Worm (Caenorhabditis elegans) whole organism, late embryonic: ENCODE results near the gene F28H7.8.

Source experiments
- C38D4.7 ChIP-seq: fragments of 200-800 bp; sonication (Bioruptor generic); optimal IDR thresholded peaks from 2 replicates; lab custom pipeline; 2018; ENCODE audit warnings: mild to moderate bottlenecking, missing genetic modification characterization, moderate library complexity, missing compliant biosample characterization
- F13H6.1 ChIP-seq: sonication (generic microtip); optimal IDR thresholded peaks from 2 replicates; lab custom pipeline; 2016; ENCODE audit warnings: missing genetic modification characterization, missing compliant biosample characterization
- K09A11.1 ChIP-seq: sonication (generic microtip); optimal IDR thresholded peaks from 2 replicates; lab custom pipeline; 2017; ENCODE audit warnings: antibody characterized with exemption, mild to moderate bottlenecking, missing genetic modification characterization, missing compliant biosample characterization; ENCODE audit not compliant: insufficient read depth
- T23F11.4 ChIP-seq: fragments of 200-800 bp; sonication (Bioruptor generic); optimal IDR thresholded peaks from 2 replicates; lab custom pipeline; 2018; ENCODE audit warnings: mild to moderate bottlenecking, missing genetic modification characterization, missing compliant biosample characterization
- Y22D7AL.16 ChIP-seq: sonication (generic microtip); optimal IDR thresholded peaks from 2 replicates; lab custom pipeline; 2016; ENCODE audit warnings: missing genetic modification characterization, missing compliant biosample characterization
- ahr-1 ChIP-seq: sonication (generic microtip); optimal IDR thresholded peaks from 2 replicates; lab custom pipeline; 2016; ENCODE audit warnings: missing genetic modification characterization, missing compliant biosample characterization
- ama-1 ChIP-seq: fragments of 150-350 bp; optimal IDR thresholded peaks from 2 replicates; lab custom pipeline; 2014
- ceh-14 ChIP-seq: sonication (generic microtip); optimal IDR thresholded peaks from 2 replicates; lab custom pipeline; 2016; ENCODE audit warnings: missing genotype, missing genetic modification characterization, missing compliant biosample characterization
- ceh-19 ChIP-seq: fragments of 200-800 bp; sonication (Bioruptor generic); optimal IDR thresholded peaks from 2 replicates; lab custom pipeline; 2018; ENCODE audit warnings: mild to moderate bottlenecking, missing genetic modification characterization, missing compliant biosample characterization
- ceh-22 ChIP-seq: sonication (generic microtip); optimal IDR thresholded peaks from 2 replicates; lab custom pipeline; 2017; ENCODE audit warnings: missing biosample characterization, missing genetic modification characterization
- ceh-24 ChIP-seq: sonication (generic microtip); optimal IDR thresholded peaks from 2 replicates; lab custom pipeline; 2016; ENCODE audit warnings: mild to moderate bottlenecking, missing genetic modification characterization, missing compliant biosample characterization
- ceh-30 ChIP-seq: fragments of 150-350 bp; optimal IDR thresholded peaks from 2 replicates; lab custom pipeline; 2014; ENCODE audit warnings: missing biosample characterization, missing genetic modification characterization
- ceh-31 ChIP-seq: sonication (generic microtip); optimal IDR thresholded peaks from 2 replicates; lab custom pipeline; 2016; ENCODE audit warnings: missing genetic modification characterization, missing compliant biosample characterization
- ceh-34 ChIP-seq: sonication (generic microtip); optimal IDR thresholded peaks from 2 replicates; lab custom pipeline; 2016; ENCODE audit warnings: mild to moderate bottlenecking, missing genetic modification characterization, missing compliant biosample characterization
- ceh-45 ChIP-seq: fragments of 200-800 bp; sonication (Bioruptor generic); IDR thresholded peaks from 2 replicates; pipeline ENCODE4 v1.3.6; 2022; ENCODE audit warnings: missing genetic modification reagents, missing genetic modification characterization, missing compliant biosample characterization
- ceh-9 ChIP-seq: sonication (generic microtip); optimal IDR thresholded peaks from 2 replicates; lab custom pipeline; 2016; ENCODE audit warnings: mild to moderate bottlenecking, missing genetic modification characterization, inconsistent platforms, missing compliant biosample characterization
- dve-1 ChIP-seq: sonication (generic microtip); optimal IDR thresholded peaks from 2 replicates; lab custom pipeline; 2017; ENCODE audit warnings: antibody characterized with exemption, mild to moderate bottlenecking, missing genetic modification characterization, missing compliant biosample characterization
- ets-4 ChIP-seq: sonication (generic microtip); optimal IDR thresholded peaks from 2 replicates; lab custom pipeline; 2016; ENCODE audit warnings: missing genetic modification characterization, missing compliant biosample characterization
- fax-1 ChIP-seq: sonication (generic microtip); optimal IDR thresholded peaks from 2 replicates; lab custom pipeline; 2016; ENCODE audit warnings: missing genotype, missing genetic modification characterization, missing compliant biosample characterization
- fkh-10 ChIP-seq: fragments of 150-350 bp; optimal IDR thresholded peaks from 2 replicates; lab custom pipeline; 2014; ENCODE audit warnings: missing biosample characterization, missing genetic modification reagents, missing genetic modification characterization
- fkh-6 ChIP-seq: sonication (generic microtip); optimal IDR thresholded peaks from 2 replicates; lab custom pipeline; 2016; ENCODE audit warnings: missing genetic modification characterization, missing compliant biosample characterization
- gmeb-2 ChIP-seq: sonication (generic microtip); optimal IDR thresholded peaks from 2 replicates; lab custom pipeline; 2016; ENCODE audit warnings: missing genetic modification characterization, inconsistent platforms, missing compliant biosample characterization
- hlh-13 ChIP-seq: fragments of 200-800 bp; sonication (Bioruptor generic); optimal IDR thresholded peaks from 2 replicates; lab custom pipeline; 2018; ENCODE audit warnings: mild to moderate bottlenecking, missing genetic modification characterization, missing compliant biosample characterization
- hlh-30 ChIP-seq: sonication (generic microtip); optimal IDR thresholded peaks from 2 replicates; lab custom pipeline; 2017; ENCODE audit warnings: antibody characterized with exemption, missing genetic modification characterization, missing compliant biosample characterization; ENCODE audit not compliant: insufficient read depth
- hlh-6 ChIP-seq: sonication (generic microtip); optimal IDR thresholded peaks from 2 replicates; lab custom pipeline; 2016; ENCODE audit warnings: missing genotype, missing genetic modification characterization, missing compliant biosample characterization
- hlh-8 ChIP-seq: sonication (generic microtip); optimal IDR thresholded peaks from 2 replicates; lab custom pipeline; 2016; ENCODE audit warnings: missing genotype, missing genetic modification characterization, missing compliant biosample characterization
- madf-2 ChIP-seq: sonication (generic microtip); optimal IDR thresholded peaks from 2 replicates; lab custom pipeline; 2017; ENCODE audit warnings: missing genetic modification characterization, missing compliant biosample characterization
- nfya-1 ChIP-seq: sonication (generic microtip); optimal IDR thresholded peaks from 2 replicates; lab custom pipeline; 2017; ENCODE audit warnings: missing genetic modification characterization, mild to moderate bottlenecking, missing compliant biosample characterization, antibody characterized with exemption, moderate library complexity
- nhr-232 ChIP-seq: sonication (generic microtip); optimal IDR thresholded peaks from 2 replicates; lab custom pipeline; 2016; ENCODE audit warnings: missing genetic modification characterization, missing compliant biosample characterization
- npax-4 ChIP-seq: sonication (generic microtip); optimal IDR thresholded peaks from 2 replicates; lab custom pipeline; 2016; ENCODE audit warnings: missing genetic modification characterization, missing compliant biosample characterization
- pag-3 ChIP-seq: sonication (generic microtip); optimal IDR thresholded peaks from 2 replicates; lab custom pipeline; 2016; ENCODE audit warnings: missing compliant biosample characterization, missing genetic modification characterization, borderline replicate concordance
- pha-2 ChIP-seq: sonication (generic microtip); optimal IDR thresholded peaks from 2 replicates; lab custom pipeline; 2017; ENCODE audit warnings: mild to moderate bottlenecking, missing genetic modification characterization, missing compliant biosample characterization
- pros-1 ChIP-seq: fragments of 150-350 bp; optimal IDR thresholded peaks from 2 replicates; lab custom pipeline; 2014; ENCODE audit warnings: missing biosample characterization, missing genetic modification reagents, missing genetic modification characterization
- ref-2 ChIP-seq: sonication (generic microtip); optimal IDR thresholded peaks from 2 replicates; lab custom pipeline; 2016; ENCODE audit warnings: missing genetic modification characterization, missing compliant biosample characterization
- sdc-2 ChIP-seq: sonication (generic microtip); optimal IDR thresholded peaks from 2 replicates; lab custom pipeline; 2016; ENCODE audit warnings: missing genotype, missing genetic modification characterization, missing compliant biosample characterization
- sox-2 ChIP-seq: fragments of 200-800 bp; sonication (Bioruptor generic); IDR thresholded peaks from 2 replicates; pipeline ENCODE4 v1.3.6; 2022; ENCODE audit warnings: missing genetic modification reagents, missing genetic modification characterization, missing compliant biosample characterization
- sox-4 ChIP-seq: sonication (generic microtip); optimal IDR thresholded peaks from 2 replicates; lab custom pipeline; 2017; ENCODE audit warnings: mild to moderate bottlenecking, missing genetic modification characterization, inconsistent platforms, missing compliant biosample characterization
- syd-9 ChIP-seq: sonication (generic microtip); optimal IDR thresholded peaks from 2 replicates; lab custom pipeline; 2016; ENCODE audit warnings: mild to moderate bottlenecking, missing genetic modification characterization, moderate library complexity, missing compliant biosample characterization
- tbx-2 ChIP-seq: sonication (generic microtip); optimal IDR thresholded peaks from 2 replicates; lab custom pipeline; 2016; ENCODE audit warnings: missing genetic modification characterization, missing compliant biosample characterization
- tbx-7 ChIP-seq: sonication (generic microtip); optimal IDR thresholded peaks from 2 replicates; lab custom pipeline; 2016; ENCODE audit warnings: missing genotype, missing genetic modification characterization, missing compliant biosample characterization
- ttx-3 ChIP-seq: sonication (generic microtip); optimal IDR thresholded peaks from 2 replicates; lab custom pipeline; 2016; ENCODE audit warnings: missing genetic modification reagents, missing genetic modification characterization, missing compliant biosample characterization
- unc-3 ChIP-seq, 2 experiments: fragments of 200-800 bp in 1 of 2; sonication (Bioruptor generic) in 1 of 2; sonication (generic microtip) in 1 of 2; conservative IDR thresholded peaks in 1 of 2; optimal IDR thresholded peaks in 1 of 2; 2 replicates each; pipeline versions ENCODE4 v1.3.6 to Lab custom; 2016 to 2022; ENCODE audit warnings: missing compliant biosample characterization in 2 of 2, missing genetic modification characterization in 2 of 2, missing genetic modification reagents in 1 of 2
- unc-42 ChIP-seq: sonication (generic microtip); optimal IDR thresholded peaks from 2 replicates; lab custom pipeline; 2016; ENCODE audit warnings: missing genotype, missing genetic modification characterization, missing compliant biosample characterization
- unc-86 ChIP-seq: sonication (generic microtip); optimal IDR thresholded peaks from 2 replicates; lab custom pipeline; 2016; ENCODE audit warnings: missing genetic modification characterization, missing compliant biosample characterization
- zip-5 ChIP-seq: sonication (generic microtip); optimal IDR thresholded peaks from 2 replicates; lab custom pipeline; 2016; ENCODE audit warnings: missing genetic modification characterization, missing compliant biosample characterization
- ztf-16 ChIP-seq: sonication (generic microtip); optimal IDR thresholded peaks from 2 replicates; lab custom pipeline; 2017; ENCODE audit warnings: missing genetic modification characterization, missing compliant biosample characterization

The F28H7.8 gene

DNA sequence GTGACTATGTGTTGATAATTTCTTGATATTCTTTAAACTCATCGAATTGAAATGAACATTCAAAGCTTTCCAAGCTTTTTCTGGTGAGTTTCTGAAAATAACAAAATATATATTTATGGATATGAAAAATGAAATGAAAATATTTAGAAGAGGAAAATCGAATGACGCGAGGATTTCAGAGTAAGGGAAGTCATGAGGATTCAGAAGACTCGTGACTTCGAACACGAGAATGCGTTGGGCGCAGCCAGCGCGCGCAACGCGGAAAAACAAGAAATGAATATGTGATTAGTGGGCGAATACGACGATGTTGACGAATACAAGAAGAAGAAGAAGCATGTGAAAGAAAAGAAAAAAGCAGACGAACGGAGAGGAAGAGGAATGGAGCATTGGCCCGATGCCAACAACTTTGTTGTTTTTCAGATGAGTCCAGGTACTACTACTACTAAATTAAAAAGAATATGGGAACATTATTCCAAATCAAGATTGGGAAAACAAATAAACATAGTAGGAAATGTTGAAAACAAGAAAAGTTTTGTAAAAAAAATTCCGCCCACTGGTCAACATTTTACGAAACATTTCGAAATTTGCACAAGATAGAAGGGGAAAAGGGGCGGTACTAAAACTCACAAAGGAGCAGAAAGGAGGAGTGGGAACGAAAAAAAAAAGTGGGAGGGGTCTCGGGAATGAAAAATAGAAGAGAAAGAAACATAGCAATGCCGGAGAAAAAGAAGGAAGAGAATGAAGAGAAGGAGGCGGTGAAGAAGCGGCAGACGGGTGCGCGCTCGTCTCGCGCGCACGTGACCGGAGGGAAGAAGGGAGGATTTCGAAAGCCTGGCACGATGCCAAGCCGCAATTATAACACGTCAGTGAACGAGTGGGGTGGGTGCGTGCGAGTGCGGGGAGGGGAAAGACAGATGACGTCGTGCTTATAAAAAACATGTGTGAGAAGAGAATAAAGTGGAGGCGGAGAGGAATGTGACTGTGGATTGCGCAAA lies 43.3 kb upstream of the F28H7.8 start (continued):
- TF ChIP-seq unc-3 (GFP tag; conservative IDR thresholded peaks at IDR 0.05; lab: Robert Waterston, UW) (no peak), unc-3 (tag; optimal IDR thresholded peaks at IDR 0.05; lab: Kevin White, UChicago) (no peak), unc-42 (tag; lab: Kevin White, UChicago) (peak; percentile 64), dve-1 (peak; percentile 39)

- TF ChIP-seq ceh-34 (tag; lab: Kevin White, UChicago): peak; percentile 65
- TF ChIP-seq ceh-14: peak; percentile 29
- peak; percentile 34 for TF ChIP-seq nhr-232 (tag; lab: Kevin White, UChicago)
- peak; percentile 20 for TF ChIP-seq ttx-3 (tag; lab: Kevin White, UChicago)
- no peak for TF ChIP-seq npax-4 (tag; lab: Kevin White, UChicago)
- TF ChIP-seq sox-4 (tag; lab: Kevin White, UChicago): no peak
- TF ChIP-seq ceh-22: peak; percentile 58
- TF ChIP-seq madf-2 (tag; lab: Kevin White, UChicago): no peak
- TF ChIP-seq dve-1: no peak
- TF ChIP-seq unc-42 (tag; lab: Kevin White, UChicago): peak; percentile 44
- peak; percentile 55 for TF ChIP-seq syd-9 (tag; lab: Kevin White, UChicago)
- TF ChIP-seq Y22D7AL.16 (tag; lab: Kevin White, UChicago): no peak
- no peak for TF ChIP-seq sox-2 (GFP tag; lab: Robert Waterston, UW)
- no peak for TF ChIP-seq ceh-9 (tag; lab: Kevin White, UChicago)
- peak; percentile 26 for TF ChIP-seq pag-3 (tag; lab: Kevin White, UChicago)
- no peak for TF ChIP-seq hlh-13 (GFP tag; lab: Kevin White, UChicago)
- TF ChIP-seq nfya-1 (tag; lab: Kevin White, UChicago): no peak
- no peak for TF ChIP-seq ceh-45 (GFP tag; lab: Robert Waterston, UW)
- no peak for TF ChIP-seq ceh-24
- no peak for TF ChIP-seq gmeb-2 (tag; lab: Kevin White, UChicago)
- peak; percentile 32 for TF ChIP-seq ref-2 (tag; lab: Kevin White, UChicago)
- TF ChIP-seq fax-1 (tag; lab: Kevin White, UChicago): no peak
- peak; percentile 29 for TF ChIP-seq C38D4.7 (GFP tag; lab: Kevin White, UChicago)
- TF ChIP-seq ceh-19 (GFP tag; lab: Kevin White, UChicago): no peak
- TF ChIP-seq hlh-30: peak; percentile 53
- no peak for TF ChIP-seq zip-5 (tag; lab: Kevin White, UChicago)
- TF ChIP-seq ama-1 (lab: Kevin White, UChicago): no peak
- TF ChIP-seq fkh-6 (tag; lab: Kevin White, UChicago): peak; percentile 61
- no peak for TF ChIP-seq pros-1
- peak; percentile 8 for TF ChIP-seq ceh-31 (tag; lab: Kevin White, UChicago)
- peak; percentile 56 for TF ChIP-seq pha-2
- TF ChIP-seq hlh-6 (tag; lab: Kevin White, UChicago): no peak
- TF ChIP-seq tbx-2 (tag; lab: Kevin White, UChicago): peak; percentile 63
- TF ChIP-seq tbx-7 (tag; lab: Kevin White, UChicago): no peak
- no peak for TF ChIP-seq ahr-1 (tag; lab: Kevin White, UChicago)
- peak; percentile 27 for TF ChIP-seq ztf-16 (tag; lab: Kevin White, UChicago)
- peak; percentile 2 for TF ChIP-seq F13H6.1 (tag; lab: Kevin White, UChicago)
- TF ChIP-seq K09A11.1 (tag; lab: Kevin White, UChicago): no peak
- no peak for TF ChIP-seq hlh-8 (tag; lab: Kevin White, UChicago)
- no peak for TF ChIP-seq ceh-30 (tag; lab: Kevin White, UChicago)
- TF ChIP-seq ets-4: no peak
- TF ChIP-seq fkh-10 (GFP tag; lab: Kevin White, UChicago): no peak
- TF ChIP-seq sdc-2 (tag; lab: Kevin White, UChicago): no peak
- TF ChIP-seq T23F11.4 (GFP tag; lab: Kevin White, UChicago): peak; percentile 28
- no peak for TF ChIP-seq unc-86
Measured at ce11 chrV:10716865-10717713, 41.7 kb upstream of the F28H7.8 start.
